Fruit fly (Drosophila melanogaster) whole organism, embryonic: ENCODE measurements around the gene Bdp1.
A peak's percentile ranks its signal among the peaks of the same experiment; 100 is the strongest.

Experiments
- CG11085 ChIP-seq: fragments of 200-800 bp; sonication (Bioruptor generic); IDR thresholded peaks from 2 replicates; pipeline ENCODE4 v1.3.6; 2022; ENCODE audit warnings: missing biosample characterization, missing genetic modification characterization
- CG12744 ChIP-seq: fragments of 200-800 bp; sonication (Bioruptor generic); optimal IDR thresholded peaks from 2 replicates; lab custom pipeline; 2016; ENCODE audit warnings: missing biosample characterization, missing genetic modification characterization
- CG17912 ChIP-seq: fragments of 200-800 bp; sonication (Bioruptor generic); optimal IDR thresholded peaks from 2 replicates; lab custom pipeline; 2018; ENCODE audit warnings: missing biosample characterization, mild to moderate bottlenecking, missing genetic modification characterization
- CG3847 ChIP-seq: fragments of 200-800 bp; sonication (Bioruptor generic); IDR thresholded peaks from 2 replicates; pipeline ENCODE4 v1.3.6; 2022; ENCODE audit warnings: missing biosample characterization, missing genetic modification characterization
- CG9727 ChIP-seq: fragments of 200-800 bp; sonication (Bioruptor generic); optimal IDR thresholded peaks from 3 replicates; lab custom pipeline; 2017; ENCODE audit warnings: missing biosample characterization, mild to moderate bottlenecking, missing genetic modification characterization
- D ChIP-seq, 2 experiments: fragments of 200-800 bp in 1 of 2; fragments of >200 bp in 1 of 2; sonication (Bioruptor generic) in 1 of 2; optimal IDR thresholded peaks; 2 replicates in 1 of 2; 3 replicates in 1 of 2; lab custom pipeline; 2017; ENCODE audit warnings: mild to moderate bottlenecking in 1 of 2, missing biosample characterization in 1 of 2, missing genetic modification characterization in 1 of 2, missing genetic modification reagents in 1 of 2
- Myb ChIP-seq: fragments of 200-800 bp; sonication (Bioruptor generic); optimal IDR thresholded peaks from 2 replicates; lab custom pipeline; 2016; ENCODE audit warnings: missing biosample characterization, missing genetic modification characterization
- Spps ChIP-seq: fragments of 200-800 bp; sonication (Bioruptor generic); optimal IDR thresholded peaks from 2 replicates; lab custom pipeline; 2018; ENCODE audit warnings: missing biosample characterization, mild to moderate bottlenecking, missing genetic modification characterization
- tgo ChIP-seq: fragments of 200-800 bp; sonication (Bioruptor generic); IDR thresholded peaks from 3 replicates; pipeline ENCODE4 v1.3.6; 2022; ENCODE audit warnings: missing biosample characterization, missing genetic modification characterization

- TF ChIP-seq CG12744 (GFP tag; lab: Kevin White, UChicago) = peak; percentile 21
- TF ChIP-seq Spps (tag; lab: Kevin White, UChicago) = peak; percentile 12
- peak; percentile 78 for TF ChIP-seq CG9727
- TF ChIP-seq tgo (GFP tag; lab: Robert Waterston, UW) = peak; percentile 54; the same call in 1 of the 3 replicates
- TF ChIP-seq CG17912 (GFP tag; lab: Kevin White, UChicago) = peak; percentile 48
- TF ChIP-seq CG11085 (GFP tag; lab: Robert Waterston, UW) = peak; percentile 50; the same call in 1 of the 2 replicates
- no peak for TF ChIP-seq D (optimal IDR thresholded peaks at IDR 0.05; lab: Kevin White, UChicago)
- TF ChIP-seq D (GFP tag; optimal IDR thresholded peaks at IDR 0.05; lab: Kevin White, UChicago) = peak; percentile 32
- no peak for TF ChIP-seq Myb
- TF ChIP-seq CG3847 = peak; percentile 72; the same call in 1 of the 2 replicates
Observed at dm6 chr2L:13378488-13378964, 4.8 kb upstream of the Bdp1 start, which contains the start of the genes CG9302 and beta'COP.
